Fruit fly (Drosophila melanogaster) whole organism, embryonic: Measurements from ENCODE around the gene CG13667.

Source experiments
- ATbp ChIP-seq: fragments of 200-800 bp; sonication (Bioruptor generic); optimal IDR thresholded peaks from 2 replicates; lab custom pipeline; 2017; ENCODE audit warnings: missing biosample characterization, mild to moderate bottlenecking, missing genetic modification characterization, missing genetic modification reagents
- Antp ChIP-seq: fragments of 200-800 bp; sonication (Bioruptor generic); optimal IDR thresholded peaks from 3 replicates; lab custom pipeline; 2016; ENCODE audit warnings: missing biosample characterization, missing genetic modification characterization
- CG11085 ChIP-seq: fragments of 200-800 bp; sonication (Bioruptor generic); IDR thresholded peaks from 2 replicates; pipeline ENCODE4 v1.3.6; 2022; ENCODE audit warnings: missing biosample characterization, missing genetic modification characterization
- CG11560 ChIP-seq: fragments of 200-800 bp; sonication (Bioruptor generic); IDR thresholded peaks from 3 replicates; pipeline ENCODE4 v1.3.6; 2022; ENCODE audit warnings: missing biosample characterization, missing genetic modification characterization
- CG13296 ChIP-seq: fragments of 200-800 bp; sonication (Bioruptor generic); optimal IDR thresholded peaks from 3 replicates; lab custom pipeline; 2018; ENCODE audit warnings: missing biosample characterization, mild to moderate bottlenecking, missing genetic modification characterization
- CG13424 ChIP-seq: fragments of 200-800 bp; sonication (Bioruptor generic); optimal IDR thresholded peaks from 2 replicates; lab custom pipeline; 2019; ENCODE audit warnings: missing biosample characterization, mild to moderate bottlenecking, missing genetic modification characterization, moderate library complexity
- CG15269 ChIP-seq: fragments of 200-800 bp; sonication (Bioruptor generic); optimal IDR thresholded peaks from 2 replicates; lab custom pipeline; 2018; ENCODE audit warnings: missing biosample characterization, mild to moderate bottlenecking, missing genetic modification characterization, moderate library complexity
- CG31224 ChIP-seq: fragments of 200-800 bp; sonication (Bioruptor generic); IDR thresholded peaks from 2 replicates; pipeline ENCODE4 v1.3.6; 2022; ENCODE audit warnings: missing biosample characterization, missing genetic modification characterization
- CG31388 ChIP-seq: fragments of 200-800 bp; sonication (Bioruptor generic); optimal IDR thresholded peaks from 2 replicates; lab custom pipeline; 2016; ENCODE audit warnings: missing biosample characterization, missing genetic modification characterization
- CG31441 ChIP-seq: fragments of 200-800 bp; sonication (Bioruptor generic); IDR thresholded peaks from 2 replicates; pipeline ENCODE4 v1.3.6; 2022; ENCODE audit warnings: missing biosample characterization, missing genetic modification characterization
- CG3407 ChIP-seq: fragments of 200-800 bp; sonication (Bioruptor generic); optimal IDR thresholded peaks from 2 replicates; lab custom pipeline; 2018; ENCODE audit warnings: missing biosample characterization, mild to moderate bottlenecking, missing genetic modification characterization
- CG3995 ChIP-seq: fragments of 200-800 bp; sonication (Bioruptor generic); optimal IDR thresholded peaks from 3 replicates; lab custom pipeline; 2016; ENCODE audit warnings: missing biosample characterization, missing genetic modification characterization
- CG4328 ChIP-seq: fragments of 200-800 bp; sonication (Bioruptor generic); optimal IDR thresholded peaks from 3 replicates; lab custom pipeline; 2017; ENCODE audit warnings: missing biosample characterization, missing genetic modification reagents, missing genetic modification characterization
- CG5245 ChIP-seq: fragments of 200-800 bp; sonication (Bioruptor generic); optimal IDR thresholded peaks from 3 replicates; lab custom pipeline; 2016; ENCODE audit warnings: missing biosample characterization, missing genetic modification characterization
- CG6689 ChIP-seq: fragments of 200-800 bp; sonication (Bioruptor generic); IDR thresholded peaks from 2 replicates; pipeline ENCODE4 v1.3.6; 2022; ENCODE audit warnings: missing biosample characterization, missing genetic modification characterization
- CG6813 ChIP-seq: fragments of 200-800 bp; sonication (Bioruptor generic); optimal IDR thresholded peaks from 2 replicates; lab custom pipeline; 2017; ENCODE audit warnings: missing biosample characterization, missing genetic modification characterization, mild to moderate bottlenecking, moderate library complexity, missing genetic modification reagents
- CG8281 ChIP-seq: fragments of 200-800 bp; sonication (Bioruptor generic); optimal IDR thresholded peaks from 2 replicates; lab custom pipeline; 2018; ENCODE audit warnings: missing biosample characterization, mild to moderate bottlenecking, missing genetic modification characterization, moderate library complexity
- CG8765 ChIP-seq: fragments of 200-800 bp; sonication (Bioruptor generic); IDR thresholded peaks from 2 replicates; pipeline ENCODE4 v1.3.6; 2022; ENCODE audit warnings: missing biosample characterization, missing genetic modification characterization
- D19A ChIP-seq: fragments of 200-800 bp; optimal IDR thresholded peaks from 3 replicates; lab custom pipeline; 2019; ENCODE audit warnings: missing biosample characterization, mild to moderate bottlenecking, missing genetic modification characterization, moderate library complexity
- Dek ChIP-seq: fragments of 200-800 bp; sonication (Bioruptor generic); optimal IDR thresholded peaks from 3 replicates; lab custom pipeline; 2019; ENCODE audit warnings: missing biosample characterization, mild to moderate bottlenecking, missing genetic modification characterization, moderate library complexity
- Hr78 ChIP-seq, 2 experiments: fragments of 200-800 bp in 1 of 2; fragments of >200 bp in 1 of 2; sonication (Bioruptor generic) in 1 of 2; optimal IDR thresholded peaks; 2 replicates each; lab custom pipeline; 2017 to 2019; ENCODE audit warnings: missing biosample characterization in 2 of 2, missing genetic modification characterization in 2 of 2, mild to moderate bottlenecking in 1 of 2, moderate library complexity in 1 of 2
- Lhr ChIP-seq: fragments of 200-800 bp; sonication (Bioruptor generic); optimal IDR thresholded peaks from 3 replicates; lab custom pipeline; 2017; ENCODE audit warnings: mild to moderate bottlenecking, missing biosample characterization, missing genetic modification reagents, missing genetic modification characterization
- MESR4 ChIP-seq: fragments of 200-800 bp; sonication (Bioruptor generic); optimal IDR thresholded peaks from 2 replicates; lab custom pipeline; 2018; ENCODE audit warnings: missing biosample characterization, mild to moderate bottlenecking, missing genetic modification characterization, moderate library complexity
- NC2α ChIP-seq: fragments of 200-800 bp; sonication (Bioruptor generic); optimal IDR thresholded peaks from 2 replicates; lab custom pipeline; 2016; ENCODE audit warnings: missing biosample characterization, missing genetic modification characterization
- Opbp ChIP-seq: fragments of 200-800 bp; sonication (Bioruptor generic); IDR thresholded peaks from 3 replicates; pipeline ENCODE4 v1.3.6; 2022; ENCODE audit warnings: missing biosample characterization, missing genetic modification characterization; ENCODE audit not compliant: partially characterized antibody
- Rx ChIP-seq: fragments of 200-800 bp; sonication (Bioruptor generic); IDR thresholded peaks from 2 replicates; pipeline ENCODE4 v1.3.6; 2022; ENCODE audit warnings: missing biosample characterization, missing genetic modification characterization
- Spps ChIP-seq: fragments of 200-800 bp; sonication (Bioruptor generic); optimal IDR thresholded peaks from 2 replicates; lab custom pipeline; 2018; ENCODE audit warnings: missing biosample characterization, mild to moderate bottlenecking, missing genetic modification characterization
- Ssrp ChIP-seq: fragments of 200-800 bp; sonication (Bioruptor generic); optimal IDR thresholded peaks from 2 replicates; lab custom pipeline; 2018; ENCODE audit warnings: missing biosample characterization, mild to moderate bottlenecking, missing genetic modification characterization, moderate library complexity
- ap ChIP-seq: fragments of 200-800 bp; sonication (Bioruptor generic); IDR thresholded peaks from 2 replicates; pipeline ENCODE4 v1.3.6; 2022; ENCODE audit warnings: missing biosample characterization, missing genetic modification characterization
- cad ChIP-seq: fragments of >200 bp; optimal IDR thresholded peaks from 2 replicates; lab custom pipeline; 2017; ENCODE audit warnings: missing biosample characterization, missing genetic modification characterization
- cwo ChIP-seq: fragments of 200-800 bp; sonication (Bioruptor generic); optimal IDR thresholded peaks from 3 replicates; lab custom pipeline; 2017; ENCODE audit warnings: missing biosample characterization, missing genetic modification characterization, mild to moderate bottlenecking, moderate library complexity, missing genetic modification reagents
- dmrt11E ChIP-seq: fragments of 200-800 bp; sonication (Bioruptor generic); optimal IDR thresholded peaks from 3 replicates; lab custom pipeline; 2018; ENCODE audit warnings: missing biosample characterization, mild to moderate bottlenecking, missing genetic modification characterization, moderate library complexity
- ems ChIP-seq: fragments of 200-800 bp; sonication (Bioruptor generic); optimal IDR thresholded peaks from 3 replicates; lab custom pipeline; 2016; ENCODE audit warnings: missing biosample characterization, missing genetic modification characterization
- fd96Cb ChIP-seq: fragments of 200-800 bp; sonication (Bioruptor generic); optimal IDR thresholded peaks from 2 replicates; lab custom pipeline; 2018; ENCODE audit warnings: missing biosample characterization, mild to moderate bottlenecking, missing genetic modification characterization, moderate library complexity
- ftz-f1 ChIP-seq: fragments of 200-800 bp; sonication (Bioruptor generic); optimal IDR thresholded peaks from 2 replicates; lab custom pipeline; 2016; ENCODE audit warnings: missing biosample characterization, missing genetic modification characterization
- lmd ChIP-seq: fragments of 200-800 bp; sonication (Bioruptor generic); IDR thresholded peaks from 2 replicates; pipeline ENCODE4 v1.3.6; 2022; ENCODE audit warnings: missing biosample characterization, missing genetic modification characterization
- luna ChIP-seq: fragments of 200-800 bp; sonication (Bioruptor generic); optimal IDR thresholded peaks from 2 replicates; lab custom pipeline; 2016; ENCODE audit warnings: missing biosample characterization, missing genetic modification characterization
- maf-S ChIP-seq: fragments of 200-800 bp; sonication (Bioruptor generic); optimal IDR thresholded peaks from 2 replicates; lab custom pipeline; 2016; ENCODE audit warnings: missing biosample characterization, missing genetic modification characterization
- nau ChIP-seq: fragments of 200-800 bp; sonication (Bioruptor generic); optimal IDR thresholded peaks from 3 replicates; lab custom pipeline; 2017; ENCODE audit warnings: missing biosample characterization, mild to moderate bottlenecking, missing genetic modification characterization, missing genetic modification reagents
- nmo ChIP-seq: fragments of 200-800 bp; sonication (Bioruptor generic); optimal IDR thresholded peaks from 2 replicates; lab custom pipeline; 2018; ENCODE audit warnings: missing biosample characterization, mild to moderate bottlenecking, missing genetic modification characterization, moderate library complexity
- onecut ChIP-seq: fragments of 200-800 bp; sonication (Bioruptor generic); IDR thresholded peaks from 2 replicates; pipeline ENCODE4 v1.3.6; 2022; ENCODE audit warnings: missing biosample characterization, missing genetic modification characterization
- pb ChIP-seq: fragments of 200-800 bp; sonication (Bioruptor generic); optimal IDR thresholded peaks from 3 replicates; lab custom pipeline; 2016; ENCODE audit warnings: missing biosample characterization, missing genetic modification characterization
- prd ChIP-seq, 3 experiments: fragments of >200 bp in 2 of 3; fragments of 200-800 bp in 1 of 3; sonication (Bioruptor generic) in 1 of 3; optimal IDR thresholded peaks in 2 of 3; IDR thresholded peaks in 1 of 3; 2 replicates in 2 of 3; 3 replicates in 1 of 3; pipeline versions ENCODE4 v1.3.6 to Lab custom; 2017 to 2022; ENCODE audit warnings: missing biosample characterization in 1 of 3, missing genetic modification characterization in 1 of 3
- sr ChIP-seq: fragments of 200-800 bp; sonication (Bioruptor generic); IDR thresholded peaks from 3 replicates; pipeline ENCODE4 v1.3.6; 2022; ENCODE audit warnings: missing biosample characterization, missing genetic modification characterization
- tin ChIP-seq: fragments of 200-800 bp; sonication (Bioruptor generic); optimal IDR thresholded peaks from 3 replicates; lab custom pipeline; 2016; ENCODE audit warnings: missing biosample characterization, missing genetic modification characterization
- ttk ChIP-seq: fragments of 200-800 bp; sonication (Bioruptor generic); IDR thresholded peaks from 2 replicates; pipeline ENCODE4 v2.1.2; 2022; ENCODE audit warnings: missing biosample characterization, missing genetic modification characterization
- vnd ChIP-seq: fragments of 200-800 bp; sonication (Bioruptor generic); IDR thresholded peaks from 3 replicates; pipeline ENCODE4 v1.3.6; 2022; ENCODE audit warnings: missing biosample characterization, missing genetic modification characterization; ENCODE audit not compliant: partially characterized antibody
- wdn ChIP-seq: fragments of 200-800 bp; sonication (Bioruptor generic); IDR thresholded peaks from 2 replicates; pipeline ENCODE4 v1.3.6; 2022; ENCODE audit warnings: missing biosample characterization, missing genetic modification characterization
- zfh2 ChIP-seq: fragments of 200-800 bp; sonication (Bioruptor generic); optimal IDR thresholded peaks from 2 replicates; lab custom pipeline; 2016; ENCODE audit warnings: missing biosample characterization, missing genetic modification characterization

CG13667 gene

dm6 chr3L:8395630-8396168 is 9.6 kb upstream of the CG13667 start, which contains the start of gene CG7120 (continued):
- no peak for TF ChIP-seq ap (GFP tag; lab: Robert Waterston, UW)
- peak; percentile 17 for TF ChIP-seq MESR4 (GFP tag; lab: Kevin White, UChicago)
- peak; percentile 24 for TF ChIP-seq NC2α (GFP tag; lab: Kevin White, UChicago)
- TF ChIP-seq CG13296 (GFP tag; lab: Kevin White, UChicago), result no peak
- no peak for TF ChIP-seq lmd
- TF ChIP-seq CG31224 (GFP tag; lab: Robert Waterston, UW), result no peak
- TF ChIP-seq maf-S, result peak; percentile 26
- TF ChIP-seq CG31388 (GFP tag; lab: Kevin White, UChicago), result no peak
- no peak for TF ChIP-seq CG11085 (GFP tag; lab: Robert Waterston, UW)
- TF ChIP-seq CG11560 (tag; lab: Robert Waterston, UW), result no peak
- TF ChIP-seq ems, result no peak
- peak; percentile 66 for TF ChIP-seq dmrt11E
- no peak for TF ChIP-seq wdn (GFP tag; lab: Robert Waterston, UW)
- peak; percentile 62 for TF ChIP-seq fd96Cb (tag; lab: Kevin White, UChicago)
- peak; percentile 37 for TF ChIP-seq Antp (GFP tag; lab: Kevin White, UChicago)
- TF ChIP-seq CG15269 (tag; lab: Kevin White, UChicago), result no peak
- TF ChIP-seq D19A, result peak; percentile 52
- TF ChIP-seq onecut, result no peak
- TF ChIP-seq CG3407, result no peak
- TF ChIP-seq vnd (GFP tag; lab: Robert Waterston, UW), result no peak
- no peak for TF ChIP-seq CG4328 (GFP tag; lab: Kevin White, UChicago)
- TF ChIP-seq Lhr, result no peak
- no peak for TF ChIP-seq cad (GFP tag; lab: Kevin White, UChicago)
- no peak for TF ChIP-seq nau (GFP tag; lab: Kevin White, UChicago)
- no peak for TF ChIP-seq CG6813 (GFP tag; lab: Kevin White, UChicago)
- TF ChIP-seq Rx, result 0 out of 2 replicates have a peak, but pooled peaks have one; percentile 16
- TF ChIP-seq Ssrp, result peak; percentile 50
- TF ChIP-seq CG8281 (tag; lab: Kevin White, UChicago), result no peak
- no peak for TF ChIP-seq ftz-f1 (GFP tag; lab: Kevin White, UChicago)
- 0 out of 2 replicates have a peak, but pooled peaks have one; percentile 33 for TF ChIP-seq CG6689
- peak; percentile 70 for TF ChIP-seq nmo (GFP tag; lab: Kevin White, UChicago)
- TF ChIP-seq Spps, result peak; percentile 22
- peak; percentile 30; the same call in 1 of the 2 replicates for TF ChIP-seq ttk (GFP tag; lab: Robert Waterston, UW)
- no peak for TF ChIP-seq CG3995
- TF ChIP-seq cwo (GFP tag; lab: Kevin White, UChicago), result peak; percentile 41
- peak; percentile 6; the same call in 1 of the 3 replicates for TF ChIP-seq Opbp (GFP tag; lab: Robert Waterston, UW)
- TF ChIP-seq zfh2 (GFP tag; lab: Kevin White, UChicago), result no peak
- TF ChIP-seq sr (GFP tag; lab: Robert Waterston, UW), result no peak
- TF ChIP-seq CG5245 (GFP tag; lab: Kevin White, UChicago), result no peak
- peak; percentile 26 for TF ChIP-seq ATbp
- peak; percentile 54 for TF ChIP-seq CG13424
- no peak; the same call in 1 of the 2 replicates for TF ChIP-seq CG8765 (GFP tag; lab: Robert Waterston, UW)
- no peak for TF ChIP-seq Hr78 (GFP tag; optimal IDR thresholded peaks at IDR 0.05; lab: Kevin White, UChicago)
- TF ChIP-seq Dek (tag; lab: Kevin White, UChicago), result peak; percentile 20
- TF ChIP-seq tin, result peak; percentile 28
- TF ChIP-seq pb (GFP tag; lab: Kevin White, UChicago), result no peak
- TF ChIP-seq prd (optimal IDR thresholded peaks at IDR 0.05; lab: Kevin White, UChicago), result no peak
- TF ChIP-seq prd (GFP tag; IDR thresholded peaks at IDR 0.05; lab: Robert Waterston, UW), result peak; percentile 55; the same call in 2 of the 3 replicates
- TF ChIP-seq luna (GFP tag; lab: Kevin White, UChicago), result no peak
- TF ChIP-seq CG31441 (GFP tag; lab: Robert Waterston, UW), result peak; percentile 35; the same call in 1 of the 2 replicates
